Fruit fly (Drosophila melanogaster) whole organism, embryonic: ENCODE measurements around the gene CG13996.

ENCODE experiments used
- CG7786 ChIP-seq: fragments of 200-800 bp; sonication (Bioruptor generic); optimal IDR thresholded peaks from 2 replicates; lab custom pipeline; 2016; ENCODE audit warnings: missing biosample characterization, missing genetic modification characterization
- CTCF ChIP-seq: fragments of 200-800 bp; sonication (Bioruptor generic); optimal IDR thresholded peaks from 2 replicates; lab custom pipeline; 2017; ENCODE audit warnings: missing biosample characterization, mild to moderate bottlenecking, missing genetic modification characterization, moderate library complexity
- Myb ChIP-seq: fragments of 200-800 bp; sonication (Bioruptor generic); optimal IDR thresholded peaks from 2 replicates; lab custom pipeline; 2016; ENCODE audit warnings: missing biosample characterization, missing genetic modification characterization
- chinmo ChIP-seq: fragments of 200-800 bp; sonication (Bioruptor generic); IDR thresholded peaks from 4 replicates; pipeline ENCODE4 v1.3.6; 2022; ENCODE audit warnings: missing biosample characterization, missing genetic modification characterization; ENCODE audit not compliant: partially characterized antibody
- pzg ChIP-seq: fragments of 200-800 bp; sonication (Bioruptor generic); optimal IDR thresholded peaks from 3 replicates; lab custom pipeline; 2018; ENCODE audit warnings: missing biosample characterization, mild to moderate bottlenecking, missing genetic modification characterization, moderate library complexity
- sug ChIP-seq: fragments of 200-800 bp; optimal IDR thresholded peaks from 2 replicates; lab custom pipeline; 2019; ENCODE audit warnings: missing biosample characterization, mild to moderate bottlenecking, missing genetic modification characterization, moderate library complexity
- usp ChIP-seq: fragments of >200 bp; optimal IDR thresholded peaks from 2 replicates; lab custom pipeline; 2017; ENCODE audit warnings: missing biosample characterization, missing genetic modification characterization

- TF ChIP-seq sug (tag; lab: Kevin White, UChicago) (no peak), Myb (GFP tag; lab: Kevin White, UChicago) (no peak), pzg (no peak), CTCF (GFP tag; lab: Kevin White, UChicago) (no peak), chinmo (GFP tag; lab: Robert Waterston, UW) (no peak), CG7786 (GFP tag; lab: Kevin White, UChicago) (no peak), usp (GFP tag; lab: Kevin White, UChicago) (no peak)
Measured at dm6 chr2L:6053874-6054469, 33.3 kb downstream of the CG13996 start, which contains the start of gene CG13995.
